Fruit fly (Drosophila melanogaster) S2 (cell line): ENCODE results near the gene CG11695.

Experiments
- CG8478 ChIP-seq: fragments of >200 bp; optimal IDR thresholded peaks from 2 replicates; lab custom pipeline; 2018
- CTCF ChIP-seq, 2 experiments: fragments of >200 bp; optimal IDR thresholded peaks; 2 replicates each; lab custom pipeline; 2018

The CG11695 gene

dm6 chrX:11576540-11576939, at the start of gene CG11695:
Gene CG11695, plus strand, starts transcription at chrX:11576883.
- TF ChIP-seq CG8478 (lab: Kevin White, UChicago): no peak
- TF ChIP-seq CTCF (optimal IDR thresholded peaks at IDR 0.05; lab: Kevin White, UChicago): no peak

dm6 chrX:11527088-11527635, 49.5 kb upstream of the CG11695 start:
- TF ChIP-seq CTCF (optimal IDR thresholded peaks at IDR 0.05; lab: Kevin White, UChicago) (no peak), CG8478 (lab: Kevin White, UChicago) (no peak)

- TF ChIP-seq CG8478 (lab: Kevin White, UChicago) (no peak), CTCF (optimal IDR thresholded peaks at IDR 0.05; lab: Kevin White, UChicago) (no peak)
Measured at dm6 chrX:11528026-11528702, 48.5 kb upstream of the CG11695 start.

- TF ChIP-seq CG8478 (lab: Kevin White, UChicago): no peak
- no peak for TF ChIP-seq CTCF (optimal IDR thresholded peaks at IDR 0.05; lab: Kevin White, UChicago)
Measured at dm6 chrX:11531245-11531644, 45.4 kb upstream of the CG11695 start.

dm6 chrX:11542502-11542901, 34.2 kb upstream of the CG11695 start:
- TF ChIP-seq CTCF (optimal IDR thresholded peaks at IDR 0.05; lab: Kevin White, UChicago) (no peak), CG8478 (lab: Kevin White, UChicago) (no peak)

dm6 chrX:11543318-11543717, 33.4 kb upstream of the CG11695 start:
- TF ChIP-seq CG8478 (lab: Kevin White, UChicago): no peak
- no peak for TF ChIP-seq CTCF (optimal IDR thresholded peaks at IDR 0.05; lab: Kevin White, UChicago)

dm6 chrX:11544110-11544950, 32.4 kb upstream of the CG11695 start:
- TF ChIP-seq CTCF (optimal IDR thresholded peaks at IDR 0.05; lab: Kevin White, UChicago) (no peak), CG8478 (lab: Kevin White, UChicago) (no peak)

dm6 chrX:11544951-11545426, 31.7 kb upstream of the CG11695 start:
- no peak for TF ChIP-seq CTCF (optimal IDR thresholded peaks at IDR 0.05; lab: Kevin White, UChicago)

dm6 chrX:11546941-11547340, 29.7 kb upstream of the CG11695 start:
- TF ChIP-seq CTCF (optimal IDR thresholded peaks at IDR 0.05; lab: Kevin White, UChicago) (no peak), CG8478 (lab: Kevin White, UChicago) (no peak)

- no peak for TF ChIP-seq CG8478 (lab: Kevin White, UChicago)
- TF ChIP-seq CTCF (optimal IDR thresholded peaks at IDR 0.05; lab: Kevin White, UChicago): no peak
Measured at dm6 chrX:11548701-11549100, 28.0 kb upstream of the CG11695 start.

dm6 chrX:11550078-11550477, 26.6 kb upstream of the CG11695 start:
- TF ChIP-seq CTCF (optimal IDR thresholded peaks at IDR 0.05; lab: Kevin White, UChicago) (no peak), CG8478 (lab: Kevin White, UChicago) (no peak)

- TF ChIP-seq CTCF (optimal IDR thresholded peaks at IDR 0.05; lab: Kevin White, UChicago) (no peak), CG8478 (lab: Kevin White, UChicago) (no peak)
Measured at dm6 chrX:11555070-11555469, 21.6 kb upstream of the CG11695 start.

dm6 chrX:11556774-11557173, 19.9 kb upstream of the CG11695 start:
- no peak for TF ChIP-seq CG8478 (lab: Kevin White, UChicago)
- TF ChIP-seq CTCF (optimal IDR thresholded peaks at IDR 0.05; lab: Kevin White, UChicago): no peak

- no peak for TF ChIP-seq CTCF (optimal IDR thresholded peaks at IDR 0.05; lab: Kevin White, UChicago)
- TF ChIP-seq CG8478 (lab: Kevin White, UChicago): no peak
Measured at dm6 chrX:11558389-11558908, 18.2 kb upstream of the CG11695 start, which contains the start of gene CG1572. Gene CG1572, minus strand, starts transcription at chrX:11558654.
